Fruit fly (Drosophila melanogaster): Measurements from ENCODE around the gene Zw10.
A peak's percentile ranks its signal among the peaks of the same experiment; 100 is the strongest.

Gene Zw10

DNA sequence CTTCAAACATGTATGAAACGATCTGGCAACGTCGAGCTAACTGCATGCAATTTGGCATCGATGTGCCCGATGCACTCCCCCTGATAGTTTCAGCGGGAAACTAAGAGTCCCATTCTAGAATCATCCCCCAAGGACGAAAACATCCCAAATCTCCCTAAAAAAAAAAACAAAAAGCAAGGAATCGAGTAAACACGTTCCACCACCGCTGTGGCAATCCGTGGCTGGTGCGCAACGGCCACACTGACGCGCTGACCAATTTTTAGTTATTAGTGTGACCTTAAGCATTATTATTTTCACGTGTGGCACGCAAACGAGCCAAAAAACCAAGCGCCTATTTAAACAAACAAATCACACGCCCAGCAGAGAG lies 18.3 kb upstream of the Zw10 start, which contains the start of gene wds:
Gene wds (plus strand): TSS at position 265 of the 367 bp plus-strand sequence.
- no peak for TF ChIP-seq Myc (optimal IDR thresholded peaks at IDR 0.05)
- no peak for TF ChIP-seq Abd-B (GFP tag; optimal IDR thresholded peaks at IDR 0.05)
- no peak for TF ChIP-seq psq (GFP tag; optimal IDR thresholded peaks at IDR 0.05)
- TF ChIP-seq pan (optimal IDR thresholded peaks at IDR 0.05), result no peak
- TF ChIP-seq Hnf4 (GFP tag; optimal IDR thresholded peaks at IDR 0.05), result no peak
- no peak for TF ChIP-seq Jra (GFP tag; optimal IDR thresholded peaks at IDR 0.05)
- TF ChIP-seq dsf (GFP tag; optimal IDR thresholded peaks at IDR 0.05; ENCODE audit: borderline replicate concordance), result no peak
- TF ChIP-seq woc (GFP tag; optimal IDR thresholded peaks at IDR 0.05), result no peak
- TF ChIP-seq Vsx2 (GFP tag; optimal IDR thresholded peaks at IDR 0.05; ENCODE audit: partially characterized antibody), result no peak
- TF ChIP-seq Mio (GFP tag; optimal IDR thresholded peaks at IDR 0.05), result no peak
- TF ChIP-seq usp (GFP tag; optimal IDR thresholded peaks at IDR 0.05), result no peak
- TF ChIP-seq CrebA (GFP tag; optimal IDR thresholded peaks at IDR 0.05; ENCODE audit: borderline replicate concordance), result no peak
- TF ChIP-seq Sp1 (GFP tag; optimal IDR thresholded peaks at IDR 0.05), result no peak

DNA sequence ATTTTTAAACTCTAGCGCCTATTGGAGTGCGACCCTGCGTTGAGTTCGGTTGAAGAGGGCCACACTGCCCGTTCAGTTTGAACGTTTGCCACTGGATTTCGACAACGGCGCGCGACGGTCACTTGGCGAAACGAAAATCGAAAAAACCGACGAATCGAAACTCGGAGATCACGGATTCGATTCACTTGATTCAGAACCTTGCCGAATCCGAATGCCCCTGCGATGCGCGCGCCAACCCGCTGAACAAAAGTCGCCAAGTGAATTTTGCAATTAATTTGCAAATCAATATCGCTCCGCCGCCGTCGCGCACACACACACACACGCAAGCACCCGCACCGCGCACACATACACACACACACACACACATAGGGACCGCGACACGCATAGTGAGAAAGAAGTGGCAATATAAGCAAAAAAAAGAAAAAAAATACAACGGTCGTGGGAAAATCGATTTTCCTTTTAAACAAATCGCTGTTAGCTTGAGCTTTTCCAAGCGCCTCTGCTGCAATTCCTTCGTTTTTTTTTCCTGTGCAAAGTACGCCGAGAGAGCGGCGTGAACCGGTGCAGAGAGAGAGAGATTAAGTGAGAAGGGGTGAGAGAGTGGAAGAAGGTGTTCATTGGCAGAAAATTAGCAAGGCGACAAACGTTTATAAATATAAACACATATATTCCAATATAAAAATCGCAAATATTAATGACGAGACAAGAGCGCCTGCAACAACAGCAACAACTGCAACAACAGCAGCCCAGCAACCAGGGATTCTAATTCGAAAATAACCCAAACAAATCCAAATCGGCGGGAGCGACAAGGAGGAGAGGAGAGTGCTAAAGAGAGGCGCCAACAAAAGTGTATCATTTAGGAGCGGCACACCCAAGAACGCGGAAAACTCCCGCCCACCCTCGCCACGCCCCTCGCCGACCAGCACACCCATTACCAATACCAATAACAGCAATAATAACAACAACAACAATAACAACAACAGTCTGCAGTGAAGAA lies 15.3 kb upstream of the Zw10 start, which contains the start of gene egh:
Gene egh (plus strand): TSS at position 89 of the 997 bp plus-strand sequence.
- TF ChIP-seq N (GFP tag; optimal IDR thresholded peaks at IDR 0.05) (no peak), sv (GFP tag; optimal IDR thresholded peaks at IDR 0.05) (no peak), CG32264 (GFP tag; optimal IDR thresholded peaks at IDR 0.05) (peak; percentile 62), dl (GFP tag; optimal IDR thresholded peaks at IDR 0.05; ENCODE audit: insufficient read depth in 1 of 2, partially characterized antibody in 2 of 2) (peak in 1 of 2 experiments; percentile 3), Hr78 (GFP tag; optimal IDR thresholded peaks at IDR 0.05) (no peak), Sp1 (GFP tag; optimal IDR thresholded peaks at IDR 0.05) (peak; percentile 52), jim (GFP tag; optimal IDR thresholded peaks at IDR 0.05) (no peak), foxo (GFP tag; optimal IDR thresholded peaks at IDR 0.05) (peak; percentile 31 to 75), br (GFP tag; optimal IDR thresholded peaks at IDR 0.05) (peak; percentile 66), OdsH (GFP tag; optimal IDR thresholded peaks at IDR 0.05) (peak; percentile 46), ey (GFP tag; optimal IDR thresholded peaks at IDR 0.05) (peak; percentile 82), Dfd (GFP tag; optimal IDR thresholded peaks at IDR 0.05) (peak; percentile 95), Abd-B (GFP tag; optimal IDR thresholded peaks at IDR 0.05) (no peak), sage (GFP tag; optimal IDR thresholded peaks at IDR 0.05) (peak; percentile 53), usp (GFP tag; optimal IDR thresholded peaks at IDR 0.05) (no peak), HLH106 (tag; optimal IDR thresholded peaks at IDR 0.05) (no peak), Myc (optimal IDR thresholded peaks at IDR 0.05) (no peak), woc (GFP tag; optimal IDR thresholded peaks at IDR 0.05) (no peak), dsf (GFP tag; optimal IDR thresholded peaks at IDR 0.05; ENCODE audit: borderline replicate concordance) (no peak), tai (GFP tag; optimal IDR thresholded peaks at IDR 0.05) (no peak), Mio (GFP tag; optimal IDR thresholded peaks at IDR 0.05) (no peak), h (GFP tag; optimal IDR thresholded peaks at IDR 0.05) (peak; percentile 77), Rel (GFP tag; optimal IDR thresholded peaks at IDR 0.05) (no peak), Rel (tag; optimal IDR thresholded peaks at IDR 0.05) (peak; percentile 75), Dif (GFP tag; optimal IDR thresholded peaks at IDR 0.05; ENCODE audit: partially characterized antibody) (peak; percentile 39), rgr (GFP tag; optimal IDR thresholded peaks at IDR 0.05) (peak; percentile 74), CrebA (GFP tag; optimal IDR thresholded peaks at IDR 0.05; ENCODE audit: borderline replicate concordance) (no peak), fru (GFP tag; optimal IDR thresholded peaks at IDR 0.05) (peak; percentile 82), Hnf4 (GFP tag; optimal IDR thresholded peaks at IDR 0.05) (peak; percentile 58), Hr83 (GFP tag; optimal IDR thresholded peaks at IDR 0.05; ENCODE audit: poor library complexity, severe bottlenecking) (no peak), Vsx2 (GFP tag; optimal IDR thresholded peaks at IDR 0.05; ENCODE audit: partially characterized antibody) (no peak), dmrt93B (GFP tag; optimal IDR thresholded peaks at IDR 0.05) (no peak), Jra (GFP tag; optimal IDR thresholded peaks at IDR 0.05) (no peak), brk (GFP tag; optimal IDR thresholded peaks at IDR 0.05) (no peak), pan (optimal IDR thresholded peaks at IDR 0.05) (no peak), CG9705 (GFP tag; optimal IDR thresholded peaks at IDR 0.05) (no peak), psq (GFP tag; optimal IDR thresholded peaks at IDR 0.05) (peak; percentile 58), lola (GFP tag; optimal IDR thresholded peaks at IDR 0.05) (no peak)

All from whole organism, wandering third instar larva.